Fruit fly (Drosophila melanogaster) whole organism, embryonic: Measurements from ENCODE around the gene ct.

Source experiments
- ATbp ChIP-seq: fragments of 200-800 bp; sonication (Bioruptor generic); optimal IDR thresholded peaks from 2 replicates; lab custom pipeline; 2017; ENCODE audit warnings: missing biosample characterization, mild to moderate bottlenecking, missing genetic modification characterization, missing genetic modification reagents
- C15 ChIP-seq: fragments of 200-800 bp; sonication (Bioruptor generic); IDR thresholded peaks from 3 replicates; pipeline ENCODE4 v1.3.6; 2022; ENCODE audit warnings: missing biosample characterization, missing genetic modification characterization
- CG10147 ChIP-seq: fragments of 200-800 bp; sonication (Bioruptor generic); optimal IDR thresholded peaks from 2 replicates; lab custom pipeline; 2019; ENCODE audit warnings: missing biosample characterization, mild to moderate bottlenecking, missing genetic modification characterization, moderate library complexity
- CG11456 ChIP-seq: fragments of 200-800 bp; sonication (Bioruptor generic); IDR thresholded peaks from 3 replicates; pipeline ENCODE4 v1.3.6; 2022; ENCODE audit warnings: missing biosample characterization, missing genetic modification characterization
- CG12104 ChIP-seq: fragments of 200-800 bp; sonication (Bioruptor generic); optimal IDR thresholded peaks from 3 replicates; lab custom pipeline; 2016; ENCODE audit warnings: missing biosample characterization, missing genetic modification characterization
- CG12219 ChIP-seq: fragments of 200-800 bp; sonication (Bioruptor generic); optimal IDR thresholded peaks from 3 replicates; lab custom pipeline; 2018; ENCODE audit warnings: missing biosample characterization, mild to moderate bottlenecking, missing genetic modification characterization
- CG12391 ChIP-seq: fragments of 200-800 bp; sonication (Bioruptor generic); optimal IDR thresholded peaks from 3 replicates; lab custom pipeline; 2018; ENCODE audit warnings: missing biosample characterization, mild to moderate bottlenecking, missing genetic modification characterization, moderate library complexity
- CG12769 ChIP-seq: fragments of 200-800 bp; sonication (Bioruptor generic); optimal IDR thresholded peaks from 2 replicates; lab custom pipeline; 2019; ENCODE audit warnings: missing biosample characterization, mild to moderate bottlenecking, missing genetic modification characterization, moderate library complexity
- CG13424 ChIP-seq: fragments of 200-800 bp; sonication (Bioruptor generic); optimal IDR thresholded peaks from 2 replicates; lab custom pipeline; 2019; ENCODE audit warnings: missing biosample characterization, mild to moderate bottlenecking, missing genetic modification characterization, moderate library complexity
- CG14965 ChIP-seq: fragments of 200-800 bp; sonication (Bioruptor generic); optimal IDR thresholded peaks from 2 replicates; lab custom pipeline; 2016; ENCODE audit warnings: missing biosample characterization, missing genetic modification characterization, borderline replicate concordance
- CG1603 ChIP-seq: fragments of 200-800 bp; sonication (Bioruptor generic); optimal IDR thresholded peaks from 2 replicates; lab custom pipeline; 2019; ENCODE audit warnings: missing biosample characterization, mild to moderate bottlenecking, missing genetic modification characterization, moderate library complexity
- CG17359 ChIP-seq: fragments of 200-800 bp; sonication (Bioruptor generic); optimal IDR thresholded peaks from 3 replicates; lab custom pipeline; 2018; ENCODE audit warnings: missing biosample characterization, mild to moderate bottlenecking, missing genetic modification characterization, moderate library complexity
- CG31224 ChIP-seq: fragments of 200-800 bp; sonication (Bioruptor generic); IDR thresholded peaks from 2 replicates; pipeline ENCODE4 v1.3.6; 2022; ENCODE audit warnings: missing biosample characterization, missing genetic modification characterization
- CG31365 ChIP-seq: fragments of 200-800 bp; sonication (Bioruptor generic); optimal IDR thresholded peaks from 2 replicates; lab custom pipeline; 2018; ENCODE audit warnings: missing biosample characterization, mild to moderate bottlenecking, missing genetic modification characterization
- CG3163 ChIP-seq: fragments of 200-800 bp; sonication (Bioruptor generic); optimal IDR thresholded peaks from 3 replicates; lab custom pipeline; 2016; ENCODE audit warnings: missing biosample characterization, missing genetic modification characterization
- CG32767 ChIP-seq: fragments of 200-800 bp; sonication (Bioruptor generic); IDR thresholded peaks from 2 replicates; pipeline ENCODE4 v1.3.6; 2022; ENCODE audit warnings: missing biosample characterization, missing genetic modification characterization
- CG3407 ChIP-seq: fragments of 200-800 bp; sonication (Bioruptor generic); optimal IDR thresholded peaks from 2 replicates; lab custom pipeline; 2018; ENCODE audit warnings: missing biosample characterization, mild to moderate bottlenecking, missing genetic modification characterization
- CG34224 ChIP-seq: fragments of 200-800 bp; sonication (Bioruptor generic); IDR thresholded peaks from 3 replicates; pipeline ENCODE4 v1.3.6; 2022; ENCODE audit warnings: missing biosample characterization, missing genetic modification characterization; ENCODE audit not compliant: partially characterized antibody
- CG4730 ChIP-seq: fragments of 200-800 bp; sonication (Bioruptor generic); IDR thresholded peaks from 2 replicates; pipeline ENCODE4 v1.3.6; 2022; ENCODE audit warnings: missing biosample characterization, missing genetic modification characterization
- CG8290 ChIP-seq, 3 experiments: fragments of 200-800 bp; sonication (Bioruptor generic); optimal IDR thresholded peaks; 2 replicates each; lab custom pipeline; 2016 to 2019; ENCODE audit warnings: missing biosample characterization in 3 of 3, missing genetic modification characterization in 3 of 3, mild to moderate bottlenecking in 2 of 3, moderate library complexity in 1 of 3
- CG8765 ChIP-seq: fragments of 200-800 bp; sonication (Bioruptor generic); IDR thresholded peaks from 2 replicates; pipeline ENCODE4 v1.3.6; 2022; ENCODE audit warnings: missing biosample characterization, missing genetic modification characterization
- CG9797 ChIP-seq: fragments of 200-800 bp; sonication (Bioruptor generic); optimal IDR thresholded peaks from 3 replicates; lab custom pipeline; 2018; ENCODE audit warnings: missing biosample characterization, mild to moderate bottlenecking, missing genetic modification characterization
- CHES-1-like ChIP-seq: fragments of 200-800 bp; sonication (Bioruptor generic); optimal IDR thresholded peaks from 2 replicates; lab custom pipeline; 2016; ENCODE audit warnings: missing biosample characterization, missing genetic modification characterization
- D19B ChIP-seq: fragments of 200-800 bp; sonication (Bioruptor generic); optimal IDR thresholded peaks from 2 replicates; lab custom pipeline; 2017; ENCODE audit warnings: missing biosample characterization, mild to moderate bottlenecking, missing genetic modification characterization
- HHEX ChIP-seq: fragments of 200-800 bp; sonication (Bioruptor generic); optimal IDR thresholded peaks from 3 replicates; lab custom pipeline; 2017; ENCODE audit warnings: missing biosample characterization, mild to moderate bottlenecking, missing genetic modification characterization, missing genetic modification reagents
- HLH4C ChIP-seq: fragments of 200-800 bp; sonication (Bioruptor generic); IDR thresholded peaks from 3 replicates; pipeline ENCODE4 v1.3.6; 2022; ENCODE audit warnings: missing biosample characterization, missing genetic modification characterization; ENCODE audit not compliant: partially characterized antibody
- Med ChIP-seq: fragments of 200-800 bp; sonication (Bioruptor generic); peaks from one replicate; lab custom pipeline; 2016; ENCODE audit warnings: missing biosample characterization, missing genetic modification characterization, mild to moderate bottlenecking, inconsistent platforms, moderate library complexity
- NC2β ChIP-seq: fragments of 200-800 bp; sonication (Bioruptor generic); optimal IDR thresholded peaks from 2 replicates; lab custom pipeline; 2016; ENCODE audit warnings: missing biosample characterization, missing genetic modification characterization
- Neu2 ChIP-seq: fragments of 200-800 bp; sonication (Bioruptor generic); optimal IDR thresholded peaks from 3 replicates; lab custom pipeline; 2016; ENCODE audit warnings: missing biosample characterization, missing genetic modification characterization, borderline replicate concordance
- Oaz ChIP-seq: fragments of 200-800 bp; sonication (Bioruptor generic); IDR thresholded peaks from 2 replicates; pipeline ENCODE4 v1.3.6; 2022; ENCODE audit warnings: missing biosample characterization, missing genetic modification characterization
- Rfx ChIP-seq: fragments of 200-800 bp; sonication (Bioruptor generic); IDR thresholded peaks from 2 replicates; pipeline ENCODE4 v1.3.6; 2022; ENCODE audit warnings: missing biosample characterization, missing genetic modification characterization
- Six4 ChIP-seq: fragments of 200-800 bp; sonication (Bioruptor generic); optimal IDR thresholded peaks from 2 replicates; lab custom pipeline; 2016; ENCODE audit warnings: missing biosample characterization, missing genetic modification characterization
- TFAM ChIP-seq: fragments of 200-800 bp; sonication (Bioruptor generic); optimal IDR thresholded peaks from 2 replicates; lab custom pipeline; 2017; ENCODE audit warnings: missing biosample characterization, missing genetic modification characterization, inconsistent platforms
- bab2 ChIP-seq: fragments of 200-800 bp; sonication (Bioruptor generic); optimal IDR thresholded peaks from 2 replicates; lab custom pipeline; 2016; ENCODE audit warnings: missing biosample characterization, missing genetic modification characterization
- bbx ChIP-seq: fragments of 200-800 bp; sonication (Bioruptor generic); IDR thresholded peaks from 2 replicates; pipeline ENCODE4 v1.3.6; 2022; ENCODE audit warnings: missing biosample characterization, missing genetic modification characterization; ENCODE audit not compliant: partially characterized antibody
- bcd ChIP-seq: fragments of 200-800 bp; sonication (Bioruptor generic); optimal IDR thresholded peaks from 2 replicates; lab custom pipeline; 2017; ENCODE audit warnings: missing biosample characterization, mild to moderate bottlenecking, missing genetic modification characterization
- cg ChIP-seq: fragments of 200-800 bp; sonication (Bioruptor generic); optimal IDR thresholded peaks from 3 replicates; lab custom pipeline; 2019; ENCODE audit warnings: missing biosample characterization, mild to moderate bottlenecking, missing genetic modification characterization, moderate library complexity
- en ChIP-seq: fragments of 200-800 bp; sonication (Bioruptor generic); optimal IDR thresholded peaks from 2 replicates; lab custom pipeline; 2016; ENCODE audit warnings: missing biosample characterization, missing genetic modification characterization
- gfzf ChIP-seq: fragments of 200-800 bp; sonication (Bioruptor generic); optimal IDR thresholded peaks from 2 replicates; lab custom pipeline; 2016; ENCODE audit warnings: missing biosample characterization, mild to moderate bottlenecking, missing genetic modification characterization, moderate library complexity
- jing ChIP-seq: fragments of 200-800 bp; sonication (Bioruptor generic); optimal IDR thresholded peaks from 2 replicates; lab custom pipeline; 2018; ENCODE audit warnings: missing biosample characterization, mild to moderate bottlenecking, missing genetic modification characterization
- mld ChIP-seq: fragments of 200-800 bp; sonication (Bioruptor generic); IDR thresholded peaks from 3 replicates; pipeline ENCODE4 v1.3.6; 2022; ENCODE audit warnings: missing biosample characterization, missing genetic modification characterization; ENCODE audit not compliant: partially characterized antibody
- p53 ChIP-seq: fragments of 200-800 bp; sonication (Bioruptor generic); optimal IDR thresholded peaks from 2 replicates; lab custom pipeline; 2016; ENCODE audit warnings: missing biosample characterization, missing genetic modification characterization
- row ChIP-seq: fragments of 200-800 bp; sonication (Bioruptor generic); IDR thresholded peaks from 3 replicates; pipeline ENCODE4 v1.3.6; 2022; ENCODE audit warnings: missing biosample characterization, missing genetic modification characterization
- schlank ChIP-seq: fragments of 200-800 bp; sonication (Bioruptor generic); optimal IDR thresholded peaks from 2 replicates; lab custom pipeline; 2018; ENCODE audit warnings: missing biosample characterization, mild to moderate bottlenecking, missing genetic modification characterization
- scrt ChIP-seq: fragments of 200-800 bp; sonication (Bioruptor generic); optimal IDR thresholded peaks from 2 replicates; lab custom pipeline; 2018; ENCODE audit warnings: missing biosample characterization, mild to moderate bottlenecking, missing genetic modification characterization, moderate library complexity
- seq ChIP-seq: fragments of 200-800 bp; sonication (Bioruptor generic); IDR thresholded peaks from 2 replicates; pipeline ENCODE4 v1.3.6; 2022; ENCODE audit warnings: missing biosample characterization, missing genetic modification characterization
- sisA ChIP-seq: fragments of 200-800 bp; sonication (Bioruptor generic); IDR thresholded peaks from 2 replicates; pipeline ENCODE4 v1.3.6; 2022; ENCODE audit warnings: missing biosample characterization, missing genetic modification characterization
- unc-4 ChIP-seq: fragments of 200-800 bp; sonication (Bioruptor generic); IDR thresholded peaks from 2 replicates; pipeline ENCODE4 v1.3.6; 2022; ENCODE audit warnings: missing biosample characterization, missing genetic modification characterization; ENCODE audit not compliant: partially characterized antibody

ct gene

dm6 chrX:7707350-7708241 lies 99.4 kb downstream of the ct start (continued):
- TF ChIP-seq CG31365 (tag; lab: Kevin White, UChicago) = no peak
- TF ChIP-seq CG4730 (GFP tag; lab: Robert Waterston, UW) = no peak
- peak; percentile 7 for TF ChIP-seq CG3163 (GFP tag; lab: Kevin White, UChicago)
- peak; percentile 8 for TF ChIP-seq schlank (tag; lab: Kevin White, UChicago)
- no peak for TF ChIP-seq CG9797 (GFP tag; lab: Kevin White, UChicago)
- TF ChIP-seq seq (GFP tag; lab: Robert Waterston, UW) = no peak
- no peak for TF ChIP-seq CG10147 (GFP tag; lab: Kevin White, UChicago)
- TF ChIP-seq Oaz (GFP tag; lab: Robert Waterston, UW) = no peak
- TF ChIP-seq TFAM (GFP tag; lab: Kevin White, UChicago) = no peak
- peak; percentile 16 for TF ChIP-seq row (GFP tag; lab: Robert Waterston, UW)
- no peak for TF ChIP-seq CG12391 (tag; lab: Kevin White, UChicago)
- no peak for TF ChIP-seq NC2β (GFP tag; lab: Kevin White, UChicago)
- TF ChIP-seq mld (GFP tag; lab: Robert Waterston, UW) = no peak
- no peak for TF ChIP-seq en (GFP tag; lab: Kevin White, UChicago)
- TF ChIP-seq HHEX (GFP tag; lab: Kevin White, UChicago) = no peak
- TF ChIP-seq CG12219 (GFP tag; lab: Kevin White, UChicago) = no peak
- TF ChIP-seq CG12104 (GFP tag; lab: Kevin White, UChicago) = no peak
- TF ChIP-seq CG17359 (tag; lab: Kevin White, UChicago) = no peak
- TF ChIP-seq Rfx = no peak
- peak; percentile 18 for TF ChIP-seq cg (GFP tag; lab: Kevin White, UChicago)
- peak; percentile 40 for TF ChIP-seq gfzf
- no peak for TF ChIP-seq Med
- TF ChIP-seq CHES-1-like (GFP tag; lab: Kevin White, UChicago) = no peak
- peak; percentile 96 for TF ChIP-seq D19B (GFP tag; lab: Kevin White, UChicago)
- TF ChIP-seq scrt (GFP tag; lab: Kevin White, UChicago) = no peak
- no peak for TF ChIP-seq HLH4C (GFP tag; lab: Robert Waterston, UW)
- TF ChIP-seq Neu2 (GFP tag; lab: Kevin White, UChicago) = no peak
- TF ChIP-seq CG8290 (GFP tag; optimal IDR thresholded peaks at IDR 0.05; lab: Kevin White, UChicago) = no peak
- TF ChIP-seq CG8290 (tag; optimal IDR thresholded peaks at IDR 0.05; lab: Kevin White, UChicago) = peak in 1 of 2 experiments; percentile 6
- TF ChIP-seq unc-4 (GFP tag; lab: Robert Waterston, UW) = no peak
- no peak for TF ChIP-seq CG8765 (GFP tag; lab: Robert Waterston, UW)
- TF ChIP-seq p53 (GFP tag; lab: Kevin White, UChicago) = no peak
- no peak for TF ChIP-seq bcd (GFP tag; lab: Kevin White, UChicago)
- TF ChIP-seq ATbp (GFP tag; lab: Kevin White, UChicago) = peak; percentile 49
- TF ChIP-seq CG31224 (GFP tag; lab: Robert Waterston, UW) = no peak
- TF ChIP-seq C15 = no peak
- no peak for TF ChIP-seq bab2 (GFP tag; lab: Kevin White, UChicago)
- no peak for TF ChIP-seq CG11456
- peak; percentile 44 for TF ChIP-seq CG1603
- TF ChIP-seq CG12769 = peak; percentile 31
- TF ChIP-seq CG34224 (GFP tag; lab: Robert Waterston, UW) = no peak
- TF ChIP-seq jing (GFP tag; lab: Kevin White, UChicago) = no peak
- no peak for TF ChIP-seq Six4 (GFP tag; lab: Kevin White, UChicago)
- TF ChIP-seq bbx (GFP tag; lab: Robert Waterston, UW) = no peak
- no peak for TF ChIP-seq CG14965 (GFP tag; lab: Kevin White, UChicago)
- TF ChIP-seq CG3407 (GFP tag; lab: Kevin White, UChicago) = peak; percentile 10
- TF ChIP-seq CG13424 = no peak
- no peak for TF ChIP-seq sisA (GFP tag; lab: Robert Waterston, UW)
- TF ChIP-seq CG32767 (GFP tag; lab: Robert Waterston, UW) = no peak
